Worm (Caenorhabditis elegans) whole organism, late embryonic: Measurements from ENCODE around the gene R12B2.6.

Source experiments
- F13H6.1 ChIP-seq: sonication (generic microtip); optimal IDR thresholded peaks from 2 replicates; lab custom pipeline; 2016; ENCODE audit warnings: missing genetic modification characterization, missing compliant biosample characterization
- ama-1 ChIP-seq: fragments of 150-350 bp; optimal IDR thresholded peaks from 2 replicates; lab custom pipeline; 2014
- ceh-30 ChIP-seq: fragments of 150-350 bp; optimal IDR thresholded peaks from 2 replicates; lab custom pipeline; 2014; ENCODE audit warnings: missing biosample characterization, missing genetic modification characterization
- ceh-45 ChIP-seq: fragments of 200-800 bp; sonication (Bioruptor generic); IDR thresholded peaks from 2 replicates; pipeline ENCODE4 v1.3.6; 2022; ENCODE audit warnings: missing genetic modification reagents, missing genetic modification characterization, missing compliant biosample characterization
- ceh-9 ChIP-seq: sonication (generic microtip); optimal IDR thresholded peaks from 2 replicates; lab custom pipeline; 2016; ENCODE audit warnings: mild to moderate bottlenecking, missing genetic modification characterization, inconsistent platforms, missing compliant biosample characterization
- elt-2 ChIP-seq: sonication (generic microtip); optimal IDR thresholded peaks from 2 replicates; lab custom pipeline; 2016; ENCODE audit warnings: missing genetic modification reagents, missing genetic modification characterization, missing compliant biosample characterization
- hlh-30 ChIP-seq: sonication (generic microtip); optimal IDR thresholded peaks from 2 replicates; lab custom pipeline; 2017; ENCODE audit warnings: antibody characterized with exemption, missing genetic modification characterization, missing compliant biosample characterization; ENCODE audit not compliant: insufficient read depth
- hlh-6 ChIP-seq: sonication (generic microtip); optimal IDR thresholded peaks from 2 replicates; lab custom pipeline; 2016; ENCODE audit warnings: missing genotype, missing genetic modification characterization, missing compliant biosample characterization
- nhr-11 ChIP-seq: fragments of 150-350 bp; optimal IDR thresholded peaks from 2 replicates; lab custom pipeline; 2014; ENCODE audit warnings: missing biosample characterization, missing genetic modification characterization
- pag-3 ChIP-seq: sonication (generic microtip); optimal IDR thresholded peaks from 2 replicates; lab custom pipeline; 2016; ENCODE audit warnings: missing compliant biosample characterization, missing genetic modification characterization, borderline replicate concordance
- ref-2 ChIP-seq: sonication (generic microtip); optimal IDR thresholded peaks from 2 replicates; lab custom pipeline; 2016; ENCODE audit warnings: missing genetic modification characterization, missing compliant biosample characterization
- tbx-2 ChIP-seq: sonication (generic microtip); optimal IDR thresholded peaks from 2 replicates; lab custom pipeline; 2016; ENCODE audit warnings: missing genetic modification characterization, missing compliant biosample characterization
- tbx-7 ChIP-seq: sonication (generic microtip); optimal IDR thresholded peaks from 2 replicates; lab custom pipeline; 2016; ENCODE audit warnings: missing genotype, missing genetic modification characterization, missing compliant biosample characterization

- TF ChIP-seq ceh-45 = 0 out of 2 replicates have a peak, but pooled peaks have one; percentile 39
- no peak for TF ChIP-seq hlh-6 (tag; lab: Kevin White, UChicago)
- TF ChIP-seq ceh-9 (tag; lab: Kevin White, UChicago) = no peak
- no peak for TF ChIP-seq ref-2 (tag; lab: Kevin White, UChicago)
- no peak for TF ChIP-seq ceh-30 (tag; lab: Kevin White, UChicago)
- TF ChIP-seq pag-3 (tag; lab: Kevin White, UChicago) = no peak
- no peak for TF ChIP-seq tbx-7 (tag; lab: Kevin White, UChicago)
- TF ChIP-seq ama-1 (lab: Kevin White, UChicago) = no peak
- TF ChIP-seq nhr-11 (tag; lab: Kevin White, UChicago) = no peak
- TF ChIP-seq elt-2 (tag; lab: Kevin White, UChicago) = no peak
- no peak for TF ChIP-seq F13H6.1 (tag; lab: Kevin White, UChicago)
- TF ChIP-seq tbx-2 = no peak
- no peak for TF ChIP-seq hlh-30 (tag; lab: Kevin White, UChicago)
Measured at ce11 chrIII:5842920-5843319, 9.0 kb upstream of the R12B2.6 start.
